Worm (Caenorhabditis elegans): ENCODE data around the gene rsa-2.

ce11 chrIII:11059775-11060174 is 3.5 kb upstream of the rsa-2 start:
- TF ChIP-seq nhr-23 (tag; optimal IDR thresholded peaks at IDR 0.05), result no peak
- no peak for TF ChIP-seq skn-1 (tag; optimal IDR thresholded peaks at IDR 0.05)
- TF ChIP-seq nhr-11 (tag; optimal IDR thresholded peaks at IDR 0.05), result no peak
- no peak for TF ChIP-seq elt-1 (tag; optimal IDR thresholded peaks at IDR 0.05)
- no peak for TF ChIP-seq alr-1 (tag; optimal IDR thresholded peaks at IDR 0.05)
- TF ChIP-seq lin-13 (GFP tag; optimal IDR thresholded peaks at IDR 0.05), result no peak
- no peak for TF ChIP-seq lin-11 (tag; optimal IDR thresholded peaks at IDR 0.05)
- no peak for TF ChIP-seq R02D3.7 (tag; optimal IDR thresholded peaks at IDR 0.05)
- no peak for TF ChIP-seq nhr-237 (tag; optimal IDR thresholded peaks at IDR 0.05)
- no peak for TF ChIP-seq zag-1 (tag; optimal IDR thresholded peaks at IDR 0.05)
- no peak for TF ChIP-seq ceh-82 (tag; optimal IDR thresholded peaks at IDR 0.05)
- no peak for TF ChIP-seq nhr-12 (tag; optimal IDR thresholded peaks at IDR 0.05)
- TF ChIP-seq ztf-4 (tag; optimal IDR thresholded peaks at IDR 0.05), result no peak
- no peak for TF ChIP-seq nhr-21 (tag; optimal IDR thresholded peaks at IDR 0.05)
